Worm (Caenorhabditis elegans) whole organism, early embryonic: ENCODE measurements around the gene Y54G2A.15.

Experiments used
- aly-1 ChIP-seq: sonication (generic microtip); optimal IDR thresholded peaks from 2 replicates; lab custom pipeline; 2016; ENCODE audit warnings: missing genetic modification characterization, missing compliant biosample characterization
- ama-1 ChIP-seq: fragments of 150-350 bp; optimal IDR thresholded peaks from 2 replicates; lab custom pipeline; 2014
- ceh-13 ChIP-seq: fragments of 200-800 bp; sonication (Bioruptor generic); optimal IDR thresholded peaks from 2 replicates; lab custom pipeline; 2018; ENCODE audit warnings: mild to moderate bottlenecking, missing genetic modification characterization, missing compliant biosample characterization
- ceh-36 ChIP-seq: sonication (generic microtip); optimal IDR thresholded peaks from 2 replicates; lab custom pipeline; 2016; ENCODE audit warnings: missing genetic modification characterization, inconsistent platforms, missing compliant biosample characterization
- ets-7 ChIP-seq: sonication (generic microtip); optimal IDR thresholded peaks from 2 replicates; lab custom pipeline; 2016; ENCODE audit warnings: missing genotype, missing genetic modification characterization, missing compliant biosample characterization
- flt-1 ChIP-seq: fragments of 200-800 bp; sonication (Bioruptor generic); IDR thresholded peaks from 2 replicates; pipeline ENCODE4 v1.3.6; 2022; ENCODE audit warnings: missing genetic modification characterization, missing compliant biosample characterization
- hmbx-1 ChIP-seq: sonication (generic microtip); optimal IDR thresholded peaks from 2 replicates; lab custom pipeline; 2016; ENCODE audit warnings: mild to moderate bottlenecking, missing genetic modification characterization, missing compliant biosample characterization
- hmg-4 ChIP-seq: fragments of 200-800 bp; sonication (Bioruptor generic); optimal IDR thresholded peaks from 2 replicates; lab custom pipeline; 2018; ENCODE audit warnings: mild to moderate bottlenecking, missing genetic modification characterization, missing compliant biosample characterization
- hnd-1 ChIP-seq: sonication (generic microtip); optimal IDR thresholded peaks from 2 replicates; lab custom pipeline; 2016; ENCODE audit warnings: missing genetic modification characterization, missing compliant biosample characterization
- tbx-11 ChIP-seq: fragments of 200-800 bp; sonication (Bioruptor generic); IDR thresholded peaks from 2 replicates; pipeline ENCODE4 v1.3.6; 2022; ENCODE audit warnings: missing genetic modification characterization, missing compliant biosample characterization
- tbx-37 ChIP-seq: fragments of 200-800 bp; sonication (Bioruptor generic); conservative IDR thresholded peaks from 2 replicates; pipeline ENCODE4 v1.3.6; 2022; ENCODE audit warnings: missing genetic modification reagents, missing genetic modification characterization, missing compliant biosample characterization

The Y54G2A.15 gene

DNA sequence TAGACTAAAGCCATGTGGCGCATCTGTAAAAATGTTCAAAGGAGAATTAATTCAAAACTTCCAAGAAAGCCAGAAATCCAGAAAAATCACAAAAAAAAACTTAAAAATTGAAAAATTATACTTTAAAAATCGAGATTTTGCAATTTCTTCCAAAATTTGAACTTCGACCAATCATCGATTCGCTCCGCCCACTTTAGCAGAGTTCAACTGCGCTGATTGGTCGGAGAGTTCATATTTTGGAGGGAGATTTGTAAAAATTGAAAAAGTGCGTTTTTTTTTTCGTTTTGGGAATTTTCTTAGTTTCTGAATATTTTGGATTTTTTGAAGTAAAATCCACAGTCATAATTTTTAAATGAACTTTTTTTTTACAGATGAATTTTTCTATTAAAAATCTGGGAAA is 49.8 kb downstream of the Y54G2A.15 start:
- TF ChIP-seq ceh-13 (GFP tag; lab: Kevin White, UChicago), result no peak
- no peak for TF ChIP-seq ets-7
- TF ChIP-seq ama-1, result no peak
- no peak for TF ChIP-seq flt-1 (GFP tag; lab: Robert Waterston, UW)
- TF ChIP-seq aly-1, result no peak
- no peak for TF ChIP-seq hnd-1 (tag; lab: Kevin White, UChicago)
- no peak for TF ChIP-seq hmbx-1 (tag; lab: Kevin White, UChicago)
- no peak for TF ChIP-seq hmg-4 (GFP tag; lab: Kevin White, UChicago)
- no peak for TF ChIP-seq tbx-11 (GFP tag; lab: Robert Waterston, UW)
- no peak for TF ChIP-seq ceh-36 (tag; lab: Kevin White, UChicago)
- TF ChIP-seq tbx-37 (GFP tag; lab: Robert Waterston, UW), result no peak
